Worm (Caenorhabditis elegans): ENCODE results near the gene cyp-34A5.

DNA sequence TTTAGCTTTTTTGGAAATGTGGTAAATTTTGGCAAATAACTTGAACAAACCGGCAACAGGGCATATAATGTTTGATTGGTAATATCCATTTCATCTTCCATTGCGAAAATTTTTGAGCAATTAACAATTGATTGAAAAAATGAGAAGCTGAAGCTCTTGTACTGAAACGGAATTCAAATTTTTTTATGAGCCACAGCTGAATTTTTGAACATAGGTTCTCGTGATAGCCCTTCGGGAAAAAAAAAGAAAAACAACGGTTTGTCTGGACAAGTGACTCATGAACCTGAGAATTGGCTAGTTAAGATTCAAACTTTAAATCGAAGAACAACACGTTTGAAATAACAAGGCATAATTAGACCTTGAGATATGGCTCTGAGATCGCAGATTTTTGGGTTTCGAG is 38.3 kb upstream of the cyp-34A5 start, which contains the start of gene srx-62:
- TF ChIP-seq zip-8 (tag; optimal IDR thresholded peaks at IDR 0.05) = no peak
- TF ChIP-seq lsy-2 (tag; optimal IDR thresholded peaks at IDR 0.05) = no peak
- TF ChIP-seq snpc-4 (tag; optimal IDR thresholded peaks at IDR 0.05) = no peak
- no peak for TF ChIP-seq lin-13 (tag; optimal IDR thresholded peaks at IDR 0.05)
- no peak for TF ChIP-seq blmp-1 (tag; optimal IDR thresholded peaks at IDR 0.05)
- no peak for TF ChIP-seq nhr-76 (tag; optimal IDR thresholded peaks at IDR 0.05)
- no peak for TF ChIP-seq ceh-43 (GFP tag; optimal IDR thresholded peaks at IDR 0.05)

Measured in whole organism, mixed stage, embryonic.